Fruit fly (Drosophila melanogaster): ENCODE results near the gene aub.

Gene aub

dm6 chr2L:11044678-11045466, 43.6 kb upstream of the aub start (continued):
- TF ChIP-seq gcm (GFP tag; optimal IDR thresholded peaks at IDR 0.05) (peak; percentile 16), CG1602 (GFP tag; optimal IDR thresholded peaks at IDR 0.05) (no peak), Mes4 (GFP tag; optimal IDR thresholded peaks at IDR 0.05) (no peak), CG2875 (GFP tag; optimal IDR thresholded peaks at IDR 0.05) (peak; percentile 72), bigmax (GFP tag; optimal IDR thresholded peaks at IDR 0.05) (no peak), ase (GFP tag; IDR thresholded peaks at IDR 0.05) (no peak), Ravus (GFP tag; IDR thresholded peaks at IDR 0.05) (no peak), onecut (GFP tag; IDR thresholded peaks at IDR 0.05) (peak; percentile 53), CG8290 (GFP tag; optimal IDR thresholded peaks at IDR 0.05) (no peak), CG8290 (tag; optimal IDR thresholded peaks at IDR 0.05) (peak in 1 of 2 experiments; percentile 41), H2.0 (GFP tag; IDR thresholded peaks at IDR 0.05) (peak; percentile 41), CG18262 (tag; optimal IDR thresholded peaks at IDR 0.05) (peak; percentile 26), crp (GFP tag; optimal IDR thresholded peaks at IDR 0.05) (peak in 1 of 2 experiments; percentile 10), Sry-δ (GFP tag; optimal IDR thresholded peaks at IDR 0.05) (no peak), CG9817 (tag; optimal IDR thresholded peaks at IDR 0.05) (no peak), sens-2 (GFP tag; IDR thresholded peaks at IDR 0.05) (no peak), dysf (GFP tag; IDR thresholded peaks at IDR 0.05) (0 out of 3 replicates have a peak, but pooled peaks have one; percentile 40), Hand (GFP tag; optimal IDR thresholded peaks at IDR 0.05) (no peak), Trl (optimal IDR thresholded peaks at IDR 0.05) (peak; percentile 81 to 93), Trl (GFP tag; optimal IDR thresholded peaks at IDR 0.05) (peak; percentile 43), sens (GFP tag) (peak; percentile 82), HLH3B (GFP tag; IDR thresholded peaks at IDR 0.05) (no peak; the same call in 1 of the 2 replicates), NC2β (GFP tag; optimal IDR thresholded peaks at IDR 0.05) (no peak), pan (optimal IDR thresholded peaks at IDR 0.05) (no peak), pan (GFP tag; optimal IDR thresholded peaks at IDR 0.05 in 1 of 2, IDR thresholded peaks at IDR 0.05 in 1 of 2) (peak in 1 of 2 experiments; percentile 14), CG7963 (GFP tag; IDR thresholded peaks at IDR 0.05; ENCODE audit: partially characterized antibody) (no peak), CG30020 (tag; optimal IDR thresholded peaks at IDR 0.05) (no peak), CG8924 (tag; optimal IDR thresholded peaks at IDR 0.05) (peak; percentile 33), CG2199 (GFP tag; IDR thresholded peaks at IDR 0.05) (no peak), Stat92E (GFP tag; optimal IDR thresholded peaks at IDR 0.05) (no peak), CG11504 (tag; optimal IDR thresholded peaks at IDR 0.05) (peak; percentile 47), cg (GFP tag; optimal IDR thresholded peaks at IDR 0.05) (peak; percentile 55), PHDP (tag; optimal IDR thresholded peaks at IDR 0.05) (peak; percentile 45), CG18599 (GFP tag; optimal IDR thresholded peaks at IDR 0.05) (peak; percentile 57), Adf1 (GFP tag; IDR thresholded peaks at IDR 0.05) (peak; percentile 71), Bdp1 (GFP tag; optimal IDR thresholded peaks at IDR 0.05) (no peak), Ets97D (GFP tag; optimal IDR thresholded peaks at IDR 0.05) (no peak), gcm2 (GFP tag; optimal IDR thresholded peaks at IDR 0.05) (no peak), gsb-n (tag; optimal IDR thresholded peaks at IDR 0.05) (no peak), TFAM (GFP tag; optimal IDR thresholded peaks at IDR 0.05) (no peak), z (GFP tag; IDR thresholded peaks at IDR 0.05) (no peak), chinmo (GFP tag; IDR thresholded peaks at IDR 0.05; ENCODE audit: partially characterized antibody) (peak; percentile 71; the same call in 1 of the 4 replicates), CG4820 (GFP tag; optimal IDR thresholded peaks at IDR 0.05) (no peak), CG7271 (tag; optimal IDR thresholded peaks at IDR 0.05) (no peak), CG10321 (GFP tag; IDR thresholded peaks at IDR 0.05) (no peak; the same call in 1 of the 2 replicates), CG1647 (GFP tag; optimal IDR thresholded peaks at IDR 0.05) (no peak), sd (tag; optimal IDR thresholded peaks at IDR 0.05) (no peak), CG12659 (GFP tag; optimal IDR thresholded peaks at IDR 0.05) (peak; percentile 18), Nf-YC (tag; optimal IDR thresholded peaks at IDR 0.05) (no peak), CG13296 (GFP tag; optimal IDR thresholded peaks at IDR 0.05) (peak; percentile 62)

All from whole organism, embryonic.